Worm (Caenorhabditis elegans) whole organism, young adult: ENCODE results near the gene col-124.
A peak's percentile ranks its signal among the peaks of the same experiment; 100 is the strongest.

Source experiments
- B0261.1 ChIP-seq: sonication (generic microtip); optimal IDR thresholded peaks from 2 replicates; lab custom pipeline; 2016; ENCODE audit warnings: mild to moderate bottlenecking, missing genetic modification characterization, moderate library complexity, missing compliant biosample characterization
- B0336.3 ChIP-seq: fragments of 200-800 bp; sonication (Bioruptor generic); IDR thresholded peaks from 2 replicates; pipeline ENCODE4 v1.3.6; 2022; ENCODE audit warnings: missing genetic modification characterization, missing compliant biosample characterization
- F33H1.4 ChIP-seq: fragments of 200-800 bp; sonication (Bioruptor generic); IDR thresholded peaks from 2 replicates; pipeline ENCODE4 v1.3.6; 2022; ENCODE audit warnings: missing genetic modification reagents, missing genetic modification characterization, missing compliant biosample characterization
- T26A5.8 ChIP-seq: sonication (generic microtip); optimal IDR thresholded peaks from 2 replicates; lab custom pipeline; 2016; ENCODE audit warnings: missing genetic modification characterization, missing compliant biosample characterization
- Y53G8AR.9 ChIP-seq: fragments of 200-800 bp; sonication (Bioruptor generic); conservative IDR thresholded peaks from 2 replicates; pipeline ENCODE4 v1.3.6; 2022; ENCODE audit warnings: missing genetic modification reagents, missing genetic modification characterization, missing compliant biosample characterization
- Y95B8A.8 ChIP-seq: fragments of 200-800 bp; sonication (Bioruptor generic); IDR thresholded peaks from 2 replicates; pipeline ENCODE4 v1.3.6; 2022; ENCODE audit warnings: missing genetic modification reagents, missing genetic modification characterization, missing compliant biosample characterization
- ama-1 ChIP-seq, 3 experiments: fragments of 150-350 bp in 1 of 3; sonication (generic microtip) in 2 of 3; optimal IDR thresholded peaks; 2 replicates each; lab custom pipeline; 2014 to 2018; ENCODE audit warnings: missing biosample characterization in 2 of 3, missing genetic modification characterization in 2 of 3, missing genetic modification reagents in 2 of 3
- aptf-2 ChIP-seq: fragments of 200-800 bp; sonication (Bioruptor generic); conservative IDR thresholded peaks from 2 replicates; pipeline ENCODE4 v1.3.6; 2022; ENCODE audit warnings: missing genetic modification reagents, missing genetic modification characterization, missing compliant biosample characterization
- bed-1 ChIP-seq: fragments of 200-800 bp; sonication (Bioruptor generic); IDR thresholded peaks from 2 replicates; pipeline ENCODE4 v1.3.6; 2022; ENCODE audit warnings: missing genetic modification reagents, missing genetic modification characterization, missing compliant biosample characterization
- ceh-27 ChIP-seq: fragments of 200-800 bp; sonication (Bioruptor generic); optimal IDR thresholded peaks from 2 replicates; lab custom pipeline; 2018; ENCODE audit warnings: mild to moderate bottlenecking, missing genetic modification characterization, moderate library complexity, missing compliant biosample characterization
- egl-44 ChIP-seq: fragments of 200-800 bp; sonication (Bioruptor generic); IDR thresholded peaks from 2 replicates; pipeline ENCODE4 v1.3.6; 2022; ENCODE audit warnings: missing genetic modification reagents, missing genetic modification characterization, missing compliant biosample characterization
- egrh-3 ChIP-seq: fragments of 200-800 bp; sonication (Bioruptor generic); IDR thresholded peaks from 2 replicates; pipeline ENCODE4 v1.3.6; 2022; ENCODE audit warnings: missing genetic modification reagents, missing genetic modification characterization, missing compliant biosample characterization
- him-1 ChIP-seq: sonication (generic microtip); optimal IDR thresholded peaks from 2 replicates; lab custom pipeline; 2016; ENCODE audit warnings: missing genotype, missing genetic modification reagents, missing genetic modification characterization, missing compliant biosample characterization
- hlh-26 ChIP-seq: fragments of 200-800 bp; sonication (Bioruptor generic); conservative IDR thresholded peaks from 2 replicates; pipeline ENCODE4 v1.3.6; 2022; ENCODE audit warnings: missing genetic modification reagents, missing genetic modification characterization, missing compliant biosample characterization
- let-607 ChIP-seq, 2 experiments: fragments of 200-800 bp in 1 of 2; sonication (Bioruptor generic) in 1 of 2; sonication (generic microtip) in 1 of 2; optimal IDR thresholded peaks; 2 replicates each; lab custom pipeline; 2016 to 2018; ENCODE audit warnings: mild to moderate bottlenecking in 2 of 2, missing compliant biosample characterization in 2 of 2, missing genetic modification characterization in 2 of 2, moderate library complexity in 2 of 2, missing genotype in 1 of 2
- lin-26 ChIP-seq: fragments of 200-800 bp; sonication (Bioruptor generic); IDR thresholded peaks from 2 replicates; pipeline ENCODE4 v1.3.6; 2022; ENCODE audit warnings: missing genetic modification reagents, missing genetic modification characterization, missing compliant biosample characterization
- lin-35 ChIP-seq, 3 experiments: fragments of 150-350 bp in 2 of 3; sonication (generic microtip) in 1 of 3; optimal IDR thresholded peaks; 2 replicates each; lab custom pipeline; 2014 to 2018; ENCODE audit warnings: missing biosample characterization in 3 of 3, missing genetic modification characterization in 3 of 3, missing genetic modification reagents in 3 of 3
- lin-40 ChIP-seq: sonication (generic microtip); optimal IDR thresholded peaks from 2 replicates; lab custom pipeline; 2016; ENCODE audit warnings: missing genetic modification characterization, mild to moderate bottlenecking, missing compliant biosample characterization, missing genotype, missing genetic modification reagents
- lin-54 ChIP-seq: fragments of 200-800 bp; sonication (Bioruptor generic); optimal IDR thresholded peaks from 2 replicates; lab custom pipeline; 2018; ENCODE audit warnings: mild to moderate bottlenecking, missing genetic modification characterization, missing compliant biosample characterization
- lir-1 ChIP-seq: fragments of 200-800 bp; sonication (Bioruptor generic); conservative IDR thresholded peaks from 2 replicates; pipeline ENCODE4 v1.3.6; 2022; ENCODE audit warnings: missing genetic modification reagents, missing genetic modification characterization, missing compliant biosample characterization
- madf-3 ChIP-seq: fragments of 200-800 bp; sonication (Bioruptor generic); IDR thresholded peaks from 2 replicates; pipeline ENCODE4 v1.3.6; 2022; ENCODE audit warnings: missing genetic modification reagents, missing genetic modification characterization, missing compliant biosample characterization
- madf-6 ChIP-seq: fragments of 200-800 bp; sonication (Bioruptor generic); IDR thresholded peaks from 2 replicates; pipeline ENCODE4 v1.3.6; 2022; ENCODE audit warnings: missing genetic modification reagents, missing genetic modification characterization, missing compliant biosample characterization
- mel-28 ChIP-seq: sonication (generic microtip); optimal IDR thresholded peaks from 2 replicates; lab custom pipeline; 2016; ENCODE audit warnings: borderline replicate concordance, mild to moderate bottlenecking, missing genetic modification characterization, missing compliant biosample characterization
- nhr-90 ChIP-seq: sonication (generic microtip); optimal IDR thresholded peaks from 2 replicates; lab custom pipeline; 2016; ENCODE audit warnings: missing genotype, mild to moderate bottlenecking, missing genetic modification characterization, missing compliant biosample characterization
- rec-8 ChIP-seq, 2 experiments: sonication (generic microtip); optimal IDR thresholded peaks; 2 replicates each; lab custom pipeline; 2016; ENCODE audit warnings: mild to moderate bottlenecking in 2 of 2, missing genetic modification characterization in 2 of 2, missing genetic modification reagents in 2 of 2, missing genotype in 2 of 2, missing biosample characterization in 1 of 2, missing compliant biosample characterization in 1 of 2, moderate library complexity in 1 of 2
- snpc-3.4 ChIP-seq: sonication (generic microtip); optimal IDR thresholded peaks from 2 replicates; lab custom pipeline; 2017; ENCODE audit warnings: missing genetic modification characterization, mild to moderate bottlenecking, missing compliant biosample characterization, antibody characterized with exemption, moderate library complexity, missing genotype, missing genetic modification reagents
- tbp1 ChIP-seq: fragments of 200-800 bp; sonication (Bioruptor generic); optimal IDR thresholded peaks from 2 replicates; lab custom pipeline; 2018; ENCODE audit warnings: mild to moderate bottlenecking, missing genetic modification characterization, missing compliant biosample characterization
- tlf-1 ChIP-seq: fragments of 200-800 bp; sonication (Bioruptor generic); optimal IDR thresholded peaks from 2 replicates; lab custom pipeline; 2018; ENCODE audit warnings: mild to moderate bottlenecking, missing genetic modification characterization, missing compliant biosample characterization
- unc-130 ChIP-seq: sonication (generic microtip); optimal IDR thresholded peaks from 2 replicates; lab custom pipeline; 2016; ENCODE audit warnings: missing genetic modification reagents, missing genetic modification characterization, missing compliant biosample characterization
- xnd-1 ChIP-seq: sonication (generic microtip); optimal IDR thresholded peaks from 2 replicates; lab custom pipeline; 2016; ENCODE audit warnings: missing genotype, missing genetic modification reagents, missing genetic modification characterization, missing compliant biosample characterization
- ztf-26 ChIP-seq: sonication (generic microtip); optimal IDR thresholded peaks from 2 replicates; lab custom pipeline; 2017; ENCODE audit warnings: missing genetic modification characterization, missing compliant biosample characterization
- ztf-3 ChIP-seq: fragments of 200-800 bp; sonication (Bioruptor generic); optimal IDR thresholded peaks from 2 replicates; lab custom pipeline; 2018; ENCODE audit warnings: mild to moderate bottlenecking, missing genetic modification characterization, missing compliant biosample characterization
- ztf-6 ChIP-seq: fragments of 200-800 bp; sonication (Bioruptor generic); IDR thresholded peaks from 2 replicates; pipeline ENCODE4 v1.3.6; 2022; ENCODE audit warnings: missing genetic modification reagents, missing genetic modification characterization, missing compliant biosample characterization

col-124 gene

DNA sequence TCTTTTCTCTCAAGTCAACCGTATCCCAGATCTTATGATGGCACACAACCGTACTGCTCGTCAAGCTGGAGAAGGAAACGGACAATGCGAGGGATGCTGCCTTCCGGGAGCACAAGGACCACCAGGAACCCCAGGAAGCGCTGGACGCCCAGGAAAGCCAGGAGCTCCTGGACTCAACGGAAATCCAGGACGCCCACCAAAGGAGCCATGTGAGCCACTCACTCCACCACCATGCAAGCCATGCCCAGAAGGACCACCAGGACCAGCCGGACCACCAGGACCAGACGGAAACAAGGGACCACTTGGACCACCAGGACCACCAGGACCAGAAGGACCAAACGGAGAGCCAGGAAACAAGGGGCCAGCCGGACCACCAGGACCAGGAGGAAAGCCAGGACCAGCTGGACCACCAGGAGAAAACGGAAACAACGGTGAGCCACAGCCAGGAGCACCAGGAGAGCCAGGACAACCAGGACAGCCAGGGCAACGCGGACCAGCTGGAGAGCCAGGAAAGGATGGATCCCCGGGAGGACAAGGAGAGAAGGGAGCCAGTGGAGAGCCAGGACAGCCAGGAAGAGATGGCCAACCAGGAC, 549 bp downstream of the col-124 start (continued):
- TF ChIP-seq nhr-90 (no peak), lin-40 (tag; lab: Kevin White, UChicago) (peak; percentile 63), Y53G8AR.9 (no peak), B0336.3 (GFP tag; lab: Robert Waterston, UW) (no peak), rec-8 (tag; optimal IDR thresholded peaks at IDR 0.05; lab: Kevin White, UChicago) (no peak), tlf-1 (GFP tag; lab: Kevin White, UChicago) (no peak), ztf-26 (tag; lab: Kevin White, UChicago) (peak; percentile 95), hlh-26 (GFP tag; lab: Robert Waterston, UW) (no peak), T26A5.8 (tag; lab: Kevin White, UChicago) (no peak), him-1 (tag; lab: Kevin White, UChicago) (no peak), lin-26 (GFP tag; lab: Robert Waterston, UW) (peak; percentile 90), egl-44 (GFP tag; lab: Robert Waterston, UW) (no peak), xnd-1 (tag; lab: Kevin White, UChicago) (no peak), madf-6 (GFP tag; lab: Robert Waterston, UW) (no peak), ama-1 (optimal IDR thresholded peaks at IDR 0.05; lab: Kevin White, UChicago) (no peak), ama-1 (GFP tag; optimal IDR thresholded peaks at IDR 0.05; lab: Kevin White, UChicago) (no peak), madf-3 (GFP tag; lab: Robert Waterston, UW) (no peak), aptf-2 (GFP tag; lab: Robert Waterston, UW) (no peak), mel-28 (no peak), egrh-3 (GFP tag; lab: Robert Waterston, UW) (peak; percentile 88), B0261.1 (no peak), let-607 (tag; optimal IDR thresholded peaks at IDR 0.05; lab: Kevin White, UChicago) (peak in 1 of 2 experiments; percentile 36), ceh-27 (GFP tag; lab: Kevin White, UChicago) (no peak), F33H1.4 (GFP tag; lab: Robert Waterston, UW) (no peak), ztf-6 (GFP tag; lab: Robert Waterston, UW) (no peak), lir-1 (GFP tag; lab: Robert Waterston, UW) (no peak)

DNA sequence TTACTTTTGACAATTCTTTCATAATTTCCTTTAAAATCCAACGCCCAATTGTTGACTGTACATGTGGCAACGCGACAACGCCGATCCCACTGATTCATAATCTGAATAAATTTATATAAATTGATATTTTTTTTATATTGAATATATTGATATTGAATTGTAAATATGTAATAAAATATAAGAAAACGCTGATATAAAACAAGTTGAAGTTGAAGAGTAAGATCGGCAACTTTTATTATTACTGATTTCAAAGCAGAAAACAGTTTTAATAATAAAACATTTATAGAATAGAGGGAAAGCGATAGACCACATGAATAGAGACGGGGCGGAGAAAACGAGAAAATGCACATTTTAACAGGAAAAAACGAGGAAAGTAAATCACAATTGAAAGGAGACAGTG, 3.0 kb downstream of the col-124 start, which contains the start of gene qns-1:
Gene qns-1, minus strand, starts transcription at position 101 of the 400 bp plus-strand sequence.
- TF ChIP-seq lin-54 (GFP tag; lab: Kevin White, UChicago) = no peak
- TF ChIP-seq lin-35 (GFP tag; optimal IDR thresholded peaks at IDR 0.05; lab: Kevin White, UChicago) = peak in 1 of 3 experiments; percentile 12
- TF ChIP-seq snpc-3.4 (tag; lab: Kevin White, UChicago) = peak; percentile 15

DNA sequence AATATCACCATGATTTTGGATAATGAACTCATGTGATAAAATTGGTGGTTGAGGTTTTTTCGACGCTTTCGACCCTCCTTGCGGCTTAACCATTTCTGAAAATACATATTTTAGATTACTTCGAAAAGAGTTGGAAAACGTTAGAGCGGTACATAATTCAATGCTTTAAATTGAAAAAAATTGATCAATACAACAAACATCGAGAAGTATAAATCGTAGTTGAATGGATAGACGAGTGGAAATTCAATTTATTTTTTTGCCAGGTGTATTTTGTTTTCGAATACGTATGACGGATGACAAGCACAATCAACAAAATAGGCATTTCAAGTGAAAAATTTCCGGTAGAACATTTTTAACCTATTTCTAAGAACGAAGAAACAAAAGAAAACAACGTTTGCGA, 4.9 kb downstream of the col-124 start, which contains the start of gene tram-1:
Gene tram-1, minus strand, starts transcription at position 101 of the 400 bp plus-strand sequence.
- TF ChIP-seq Y95B8A.8 (GFP tag; lab: Robert Waterston, UW) (no peak), tbp1 (no peak), bed-1 (GFP tag; lab: Robert Waterston, UW) (no peak), ztf-3 (GFP tag; lab: Kevin White, UChicago) (no peak), unc-130 (GFP tag; lab: Kevin White, UChicago) (no peak)
